Worm (Caenorhabditis elegans): ENCODE data around the gene Y67D8C.7.

The Y67D8C.7 gene

DNA sequence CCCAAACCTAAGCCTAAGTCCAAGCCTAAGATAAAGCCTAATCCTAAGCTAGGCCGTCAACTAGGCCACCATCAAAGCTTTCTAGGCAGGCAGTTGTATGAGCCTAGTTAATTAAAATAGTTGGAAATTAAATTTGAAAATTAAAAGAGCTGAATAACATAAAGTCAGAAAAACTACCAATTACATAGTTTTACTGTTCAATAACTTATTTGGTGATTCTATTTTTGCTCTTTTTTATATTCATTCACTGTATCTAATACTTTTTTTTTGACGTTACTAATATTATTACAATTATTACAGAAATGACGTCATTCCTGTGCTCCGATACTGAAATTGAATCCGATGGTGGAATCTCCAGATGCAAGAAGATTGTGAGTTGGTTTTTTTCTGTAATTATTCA is 47.3 kb downstream of the Y67D8C.7 start, which contains the start of gene lin-22:
TSS of gene lin-22 (plus strand) at position 301 of the 400 bp plus-strand sequence.
- TF ChIP-seq mab-5 (tag; optimal IDR thresholded peaks at IDR 0.05) (no peak), bed-3 (GFP tag; optimal IDR thresholded peaks at IDR 0.05) (no peak), flh-1 (GFP tag; optimal IDR thresholded peaks at IDR 0.05) (no peak), unc-39 (tag; optimal IDR thresholded peaks at IDR 0.05) (no peak), ham-2 (GFP tag; optimal IDR thresholded peaks at IDR 0.05) (no peak), ztf-11 (tag; optimal IDR thresholded peaks at IDR 0.05) (no peak), snpc-4 (tag; optimal IDR thresholded peaks at IDR 0.05) (no peak), cnd-1 (tag; optimal IDR thresholded peaks at IDR 0.05) (no peak), lin-13 (tag; optimal IDR thresholded peaks at IDR 0.05) (no peak), drap-1 (GFP tag; optimal IDR thresholded peaks at IDR 0.05) (no peak), tbx-8 (GFP tag; optimal IDR thresholded peaks at IDR 0.05) (no peak)

DNA sequence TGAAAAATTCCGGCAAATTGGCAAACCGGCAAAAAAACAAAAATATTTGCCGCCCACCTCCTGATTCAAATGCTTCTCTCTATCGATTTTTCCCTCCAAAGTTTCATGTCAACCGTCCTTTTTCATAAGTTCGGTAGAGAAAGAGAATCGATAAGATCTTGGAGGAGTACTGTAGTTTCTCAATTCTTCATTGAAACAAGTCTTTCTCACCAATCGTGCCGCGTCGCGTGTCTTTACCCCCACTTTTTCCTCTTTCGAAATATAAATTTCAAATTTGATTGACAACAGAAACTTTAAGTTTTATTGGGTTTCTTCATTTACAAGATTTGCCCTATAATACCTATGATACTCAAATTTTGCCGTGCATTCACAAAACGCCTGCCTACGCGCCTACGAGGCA is 48.1 kb downstream of the Y67D8C.7 start:
- TF ChIP-seq lsy-2 (tag; optimal IDR thresholded peaks at IDR 0.05), result no peak
- TF ChIP-seq sptf-1 (tag; optimal IDR thresholded peaks at IDR 0.05), result no peak
- TF ChIP-seq ztf-11 (tag; optimal IDR thresholded peaks at IDR 0.05), result no peak
- TF ChIP-seq cnd-1 (tag; optimal IDR thresholded peaks at IDR 0.05), result no peak
- TF ChIP-seq nhr-237 (tag; optimal IDR thresholded peaks at IDR 0.05), result no peak
- no peak for TF ChIP-seq mab-5 (tag; optimal IDR thresholded peaks at IDR 0.05)
- TF ChIP-seq ceh-43 (GFP tag; optimal IDR thresholded peaks at IDR 0.05), result no peak
- TF ChIP-seq ceh-83 (GFP tag; optimal IDR thresholded peaks at IDR 0.05), result no peak
- no peak for TF ChIP-seq nhr-2 (tag; optimal IDR thresholded peaks at IDR 0.05)
- TF ChIP-seq mls-2 (tag; optimal IDR thresholded peaks at IDR 0.05), result no peak
- no peak for TF ChIP-seq pha-4 (tag; optimal IDR thresholded peaks at IDR 0.05)
- no peak for TF ChIP-seq snpc-4 (tag; optimal IDR thresholded peaks at IDR 0.05)
- TF ChIP-seq nhr-12 (tag; optimal IDR thresholded peaks at IDR 0.05), result no peak
- no peak for TF ChIP-seq mep-1 (tag; optimal IDR thresholded peaks at IDR 0.05)
- no peak for TF ChIP-seq tbx-8 (GFP tag; optimal IDR thresholded peaks at IDR 0.05)

- TF ChIP-seq mls-2 (tag; optimal IDR thresholded peaks at IDR 0.05) (no peak), unc-62 (GFP tag; optimal IDR thresholded peaks at IDR 0.05) (no peak), pha-4 (tag; optimal IDR thresholded peaks at IDR 0.05) (no peak), blmp-1 (tag; optimal IDR thresholded peaks at IDR 0.05) (no peak), ztf-11 (tag; optimal IDR thresholded peaks at IDR 0.05) (no peak), hlh-1 (tag; optimal IDR thresholded peaks at IDR 0.05) (no peak), lin-13 (tag; optimal IDR thresholded peaks at IDR 0.05) (no peak), elt-1 (tag; optimal IDR thresholded peaks at IDR 0.05; ENCODE audit: borderline replicate concordance, insufficient read depth) (no peak), ces-1 (GFP tag; optimal IDR thresholded peaks at IDR 0.05) (no peak), drap-1 (GFP tag; optimal IDR thresholded peaks at IDR 0.05) (no peak), unc-120 (tag; optimal IDR thresholded peaks at IDR 0.05; ENCODE audit: poor library complexity, severe bottlenecking) (no peak), ceh-83 (GFP tag; optimal IDR thresholded peaks at IDR 0.05) (no peak), nhr-2 (tag; optimal IDR thresholded peaks at IDR 0.05) (no peak), zip-8 (tag; optimal IDR thresholded peaks at IDR 0.05) (no peak), mep-1 (tag; optimal IDR thresholded peaks at IDR 0.05) (no peak), ham-2 (GFP tag; optimal IDR thresholded peaks at IDR 0.05) (no peak), M03D4.4 (tag; optimal IDR thresholded peaks at IDR 0.05) (no peak), cnd-1 (tag; optimal IDR thresholded peaks at IDR 0.05) (no peak), lsy-2 (tag; optimal IDR thresholded peaks at IDR 0.05) (no peak)
Observed at ce11 chrIV:3016202-3016601, 50.5 kb downstream of the Y67D8C.7 start.
